Fruit fly (Drosophila melanogaster) whole organism, adult: ENCODE results near the gene Amnionless.

ENCODE experiments used
- CG12768 ChIP-seq: fragments of 200-800 bp; sonication (Bioruptor generic); optimal IDR thresholded peaks from 2 replicates; lab custom pipeline; 2017; ENCODE audit warnings: missing biosample characterization, missing genetic modification characterization, mild to moderate bottlenecking, moderate library complexity, missing genetic modification reagents
- cic ChIP-seq: fragments of 200-800 bp; sonication (Bioruptor generic); optimal IDR thresholded peaks from 2 replicates; lab custom pipeline; 2017; ENCODE audit warnings: missing biosample characterization, mild to moderate bottlenecking, missing genetic modification characterization, moderate library complexity

dm6 chr2L:240176-240769 lies 48.7 kb downstream of the Amnionless start:
- TF ChIP-seq CG12768 (GFP tag; lab: Kevin White, UChicago) (no peak), cic (no peak)
